Worm (Caenorhabditis elegans): ENCODE results near the gene Y60C6A.2.

DNA sequence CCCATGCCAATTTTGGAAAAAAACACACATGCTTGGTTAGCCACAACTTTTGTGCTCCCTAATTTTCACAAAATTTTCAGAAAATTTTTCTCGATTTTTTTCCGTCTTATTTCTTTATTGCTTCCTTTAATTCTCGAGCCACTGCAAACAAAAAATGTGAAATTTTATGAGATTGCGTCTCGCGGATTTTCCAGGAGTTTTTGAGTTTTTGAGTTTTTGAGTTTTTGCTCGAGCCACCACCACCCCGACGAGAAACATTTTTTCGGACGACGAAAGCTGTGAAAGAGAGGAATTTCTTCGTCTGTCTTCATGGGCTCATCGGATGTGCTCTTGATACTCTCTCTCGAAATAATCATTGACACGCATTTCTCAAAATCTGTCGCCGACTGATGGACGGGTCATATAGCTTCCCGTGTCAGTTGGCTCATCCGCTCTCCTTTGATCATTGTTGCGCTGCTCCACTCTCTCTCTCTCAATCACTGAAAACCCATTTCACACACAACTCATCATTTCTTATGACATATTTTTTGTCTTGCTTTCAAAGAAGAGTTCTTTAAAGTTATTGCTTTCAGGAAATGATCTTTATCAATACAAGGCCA lies 7.7 kb downstream of the Y60C6A.2 start, which contains the start of gene C18G1.1:
- no peak for TF ChIP-seq W03F9.2 (tag; optimal IDR thresholded peaks at IDR 0.05)
- no peak for TF ChIP-seq dao-5 (tag; optimal IDR thresholded peaks at IDR 0.05)
